Worm (Caenorhabditis elegans): ENCODE measurements around the gene ZC178.2.
"Not testable (repeated sequence)": the region's sequence is repeated elsewhere in the genome, so short reads cannot be mapped to it uniquely, and the experiment has no call there.

Gene ZC178.2

DNA sequence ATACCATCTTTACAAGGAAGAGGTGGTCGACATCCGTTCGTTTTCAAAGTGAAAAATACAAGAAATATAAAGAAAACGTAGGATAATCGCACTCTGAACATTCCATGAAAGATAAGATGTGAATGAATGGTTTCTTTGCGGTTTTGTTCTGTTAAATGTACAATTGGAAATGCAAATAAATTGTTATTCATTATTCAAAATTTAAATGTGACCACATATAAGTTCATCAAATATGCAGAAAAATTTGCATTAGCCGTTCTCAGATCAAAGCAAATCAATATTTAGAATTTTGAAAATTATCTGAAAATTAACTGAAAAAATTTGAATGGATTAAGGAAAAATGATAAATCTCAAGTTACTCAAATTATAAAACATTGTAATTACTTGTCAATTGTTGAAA, at the start of gene ZC178.2:
TSS of gene ZC178.2 (minus strand) at position 101 of the 400 bp plus-strand sequence.
- TF ChIP-seq unc-62 (GFP tag; optimal IDR thresholded peaks at IDR 0.05): no peak

DNA sequence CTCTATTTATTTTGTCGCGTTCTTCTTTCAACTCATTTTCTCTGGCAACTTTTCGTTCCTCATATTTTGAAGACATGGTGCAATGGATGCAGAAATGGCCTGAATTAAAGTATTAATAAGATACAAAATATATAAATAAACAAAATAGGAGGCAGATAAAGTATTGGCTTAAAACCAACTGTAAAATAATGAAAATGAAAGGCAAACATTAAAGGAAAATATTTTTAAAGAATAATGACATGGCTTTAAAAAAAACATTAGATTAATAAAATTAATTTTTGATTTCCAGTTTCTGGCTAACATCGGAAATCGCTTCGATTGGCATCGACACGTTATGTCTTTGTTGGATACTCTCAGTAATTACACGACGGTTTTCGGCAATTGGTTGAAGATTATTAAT, 48.6 kb upstream of the ZC178.2 start, which contains the start of gene ddn-1:
TSS of gene ddn-1 (minus strand) at position 101 of the 400 bp plus-strand sequence.
- TF ChIP-seq unc-62 (GFP tag; optimal IDR thresholded peaks at IDR 0.05): no peak

ce11 chrV:8758618-8759017, 46.8 kb upstream of the ZC178.2 start, which contains the start of gene B0507.7:
TSS of gene B0507.7 (minus strand) at chrV:8758718.
- TF ChIP-seq unc-62 (GFP tag; optimal IDR thresholded peaks at IDR 0.05): no peak

ce11 chrV:8754670-8755069, 42.9 kb upstream of the ZC178.2 start, which contains the start of gene B0507.4:
TSS of gene B0507.4 (plus strand) at chrV:8754970.
- no peak for TF ChIP-seq unc-62 (GFP tag; optimal IDR thresholded peaks at IDR 0.05)

DNA sequence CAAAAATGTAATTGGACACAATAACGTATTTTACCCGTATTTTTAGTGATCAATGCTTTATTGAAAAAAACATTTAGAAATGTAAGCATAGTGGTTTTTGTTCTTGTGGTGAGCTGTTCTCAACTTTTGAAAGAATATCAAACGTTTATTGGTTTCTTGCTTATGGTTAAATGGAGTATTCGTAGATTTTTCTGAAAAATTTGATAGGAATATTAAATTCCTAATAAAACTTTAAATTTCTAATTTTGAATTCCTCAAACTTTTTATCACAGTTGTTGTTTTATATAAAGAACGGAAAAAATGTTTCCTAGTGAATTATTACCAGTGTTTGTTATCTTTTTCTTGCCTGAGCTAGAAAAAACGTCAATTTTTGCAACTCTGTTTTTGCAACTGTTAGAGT, 41.6 kb upstream of the ZC178.2 start, which contains the start of gene B0507.5:
TSS of gene B0507.5 (plus strand) at position 301 of the 400 bp plus-strand sequence.
- TF ChIP-seq unc-62 (GFP tag; optimal IDR thresholded peaks at IDR 0.05): no peak

- TF ChIP-seq unc-62 (GFP tag; optimal IDR thresholded peaks at IDR 0.05): no peak
Observed at ce11 chrV:8745858-8746257, 34.0 kb upstream of the ZC178.2 start, which contains the start of gene B0507.6. TSS of gene B0507.6 (plus strand) at chrV:8746158.

DNA sequence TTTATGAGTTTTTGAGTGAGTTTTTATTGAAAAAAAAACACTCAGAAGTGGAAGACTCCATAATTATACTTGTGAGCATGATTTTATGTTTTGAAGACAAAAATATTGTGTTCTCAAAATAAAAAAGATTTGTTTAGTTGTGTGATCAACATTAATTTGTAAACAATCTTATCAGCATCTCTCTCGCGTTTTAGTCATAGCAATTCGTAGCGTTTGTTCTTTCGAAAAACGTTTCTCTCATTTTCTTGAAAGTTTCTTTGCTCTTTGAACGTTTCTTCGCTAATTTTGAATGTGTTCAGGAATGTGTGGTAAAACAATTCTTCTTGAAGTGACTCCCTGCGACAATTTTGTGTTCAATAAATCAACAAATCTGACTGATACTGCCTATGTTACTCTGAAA, 27.3 kb upstream of the ZC178.2 start, which contains the start of gene ZC196.2:
TSS of gene ZC196.2 (plus strand) at position 301 of the 400 bp plus-strand sequence.
- no peak for TF ChIP-seq unc-62 (GFP tag; optimal IDR thresholded peaks at IDR 0.05)

DNA sequence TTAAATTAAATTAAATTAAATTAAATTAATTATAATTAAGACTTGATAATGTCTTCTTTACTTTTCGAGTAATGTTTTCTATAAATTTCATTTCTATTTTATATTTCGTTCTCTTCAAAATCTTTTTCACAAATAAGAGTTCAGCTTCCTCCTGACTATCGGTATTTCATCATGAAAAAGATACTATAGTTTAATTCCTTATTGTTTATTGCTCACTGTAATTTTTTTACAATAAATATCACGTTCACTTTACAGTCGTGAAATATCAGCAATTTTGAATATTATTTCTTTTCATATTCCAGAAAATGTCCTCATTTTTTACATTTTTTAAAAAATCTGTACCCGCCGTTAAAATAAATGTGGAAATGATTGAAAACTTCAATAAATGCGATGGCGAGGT, 24.6 kb upstream of the ZC178.2 start, which contains the start of gene ZC196.3:
TSS of gene ZC196.3 (plus strand) at position 301 of the 400 bp plus-strand sequence.
- TF ChIP-seq unc-62 (GFP tag; optimal IDR thresholded peaks at IDR 0.05): no peak

- TF ChIP-seq unc-62 (GFP tag; optimal IDR thresholded peaks at IDR 0.05): no peak
Observed at ce11 chrV:8732934-8733333, 21.1 kb upstream of the ZC178.2 start, which contains the start of gene ZC196.4. TSS of gene ZC196.4 (plus strand) at chrV:8733106.

- no peak for TF ChIP-seq unc-62 (GFP tag; optimal IDR thresholded peaks at IDR 0.05)
Observed at ce11 chrV:8730991-8731390, 19.2 kb upstream of the ZC178.2 start.

- TF ChIP-seq unc-62 (GFP tag; optimal IDR thresholded peaks at IDR 0.05): no peak
Observed at ce11 chrV:8729100-8729499, 17.3 kb upstream of the ZC178.2 start, which contains the start of gene ZC196.5. TSS of gene ZC196.5 (plus strand) at chrV:8729400.

ce11 chrV:8727077-8727476, 15.3 kb upstream of the ZC178.2 start, which contains the start of gene ZC196.9:
TSS of gene ZC196.9 (minus strand) at chrV:8727177.
- TF ChIP-seq unc-62 (GFP tag; optimal IDR thresholded peaks at IDR 0.05): no peak

ce11 chrV:8726228-8726627, 14.4 kb upstream of the ZC178.2 start, which contains the start of gene droe-8:
TSS of gene droe-8 (plus strand) at chrV:8726528.
- TF ChIP-seq unc-62 (GFP tag; optimal IDR thresholded peaks at IDR 0.05): not testable (repeated sequence)

ce11 chrV:8722160-8722559, 10.3 kb upstream of the ZC178.2 start, which contains the start of gene ZC196.8:
TSS of gene ZC196.8 (minus strand) at chrV:8722260.
- TF ChIP-seq unc-62 (GFP tag; optimal IDR thresholded peaks at IDR 0.05): not testable (repeated sequence)

DNA sequence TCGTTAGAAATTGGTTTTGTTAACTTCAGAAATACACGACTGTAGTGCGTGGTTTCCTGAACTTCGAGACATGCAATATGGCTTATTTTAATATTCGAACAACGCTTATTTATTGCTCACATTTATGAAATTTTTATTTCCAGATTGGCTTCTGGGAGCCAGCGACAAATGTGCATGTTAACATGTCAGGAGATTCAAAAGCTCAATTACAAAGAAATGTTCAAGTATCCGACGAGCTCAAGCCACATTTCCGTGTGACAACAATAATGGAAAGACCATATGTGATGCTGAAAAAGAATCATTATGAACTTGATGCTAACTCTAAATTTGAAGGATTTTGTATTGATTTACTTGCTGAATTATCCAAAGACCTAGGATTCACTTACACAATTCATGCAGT, 6.6 kb upstream of the ZC178.2 start:
- no peak for TF ChIP-seq unc-62 (GFP tag; optimal IDR thresholded peaks at IDR 0.05)

ce11 chrV:8716175-8716574, 4.4 kb upstream of the ZC178.2 start, which contains the start of gene glr-5:
TSS of gene glr-5 (plus strand) at chrV:8716495.
- no peak for TF ChIP-seq unc-62 (GFP tag; optimal IDR thresholded peaks at IDR 0.05)

DNA sequence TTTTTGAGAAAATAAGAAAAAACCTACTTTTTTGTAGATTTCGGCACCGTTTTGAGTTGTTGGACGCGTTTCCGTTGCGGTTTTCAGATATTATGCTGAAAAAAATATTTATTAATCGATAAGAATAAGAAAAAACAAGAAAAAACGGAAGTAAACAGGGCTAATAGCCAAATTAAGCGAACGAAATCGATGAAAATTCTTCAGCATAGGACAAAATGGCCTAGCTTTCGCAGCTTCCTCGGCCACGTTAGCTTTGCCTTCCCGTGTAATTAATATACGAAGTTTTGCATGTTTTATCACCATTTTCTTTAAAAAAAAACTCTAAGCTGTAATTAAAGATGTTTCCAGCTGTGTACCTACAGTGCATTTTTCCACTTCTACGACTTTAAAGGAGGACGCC, 15.6 kb downstream of the ZC178.2 start, which contains the start of gene ZC190.10:
TSS of gene ZC190.10 (minus strand) at position 101 of the 400 bp plus-strand sequence.
- not testable (repeated sequence) for TF ChIP-seq unc-62 (GFP tag; optimal IDR thresholded peaks at IDR 0.05)

Data from whole organism, dauer.